Worm (Caenorhabditis elegans) whole organism, L4/young adult: ENCODE results near the gene rpl-22.

Source experiments
- W03F9.2 ChIP-seq: fragments of 150-350 bp; optimal IDR thresholded peaks from 2 replicates; lab custom pipeline; 2014; ENCODE audit warnings: missing biosample characterization, missing genetic modification characterization
- dao-5 ChIP-seq: sonication (generic microtip); optimal IDR thresholded peaks from 2 replicates; lab custom pipeline; 2016; ENCODE audit warnings: missing genotype, missing genetic modification characterization, moderate library complexity, missing compliant biosample characterization
- him-1 ChIP-seq: sonication (generic microtip); optimal IDR thresholded peaks from 2 replicates; lab custom pipeline; 2016; ENCODE audit warnings: missing genotype, missing genetic modification reagents, missing genetic modification characterization, missing compliant biosample characterization

ce11 chrII:5103189-5103588, 47.8 kb downstream of the rpl-22 start:
- TF ChIP-seq him-1 (tag; lab: Kevin White, UChicago) (no peak), dao-5 (tag; lab: Kevin White, UChicago) (no peak), W03F9.2 (no peak)
